Fruit fly (Drosophila melanogaster): ENCODE results near the gene CG32647.

dm6 chrX:12739789-12740188, 45.0 kb downstream of the CG32647 start:
- TF ChIP-seq pan (optimal IDR thresholded peaks at IDR 0.05) (no peak), psq (optimal IDR thresholded peaks at IDR 0.05) (no peak)
